Worm (Caenorhabditis elegans) whole organism, L4 larva: ENCODE measurements around the gene C07A9.9.

Source experiments
- D1046.2 ChIP-seq: fragments of 200-800 bp; sonication (Bioruptor generic); IDR thresholded peaks from 2 replicates; pipeline ENCODE4 v1.3.6; 2022; ENCODE audit warnings: missing genetic modification characterization, missing compliant biosample characterization
- F10B5.3 ChIP-seq: sonication (generic microtip); optimal IDR thresholded peaks from 2 replicates; lab custom pipeline; 2016; ENCODE audit warnings: mild to moderate bottlenecking, missing genetic modification characterization, missing compliant biosample characterization
- Y105C5A.15 ChIP-seq: fragments of 200-800 bp; sonication (Bioruptor generic); IDR thresholded peaks from 2 replicates; pipeline ENCODE4 v1.3.6; 2022; ENCODE audit warnings: missing genetic modification characterization, missing compliant biosample characterization
- ZK337.2 ChIP-seq: fragments of 200-800 bp; sonication (Bioruptor generic); IDR thresholded peaks from 2 replicates; pipeline ENCODE4 v1.3.6; 2022; ENCODE audit warnings: missing genetic modification reagents, missing genetic modification characterization, missing compliant biosample characterization
- ZK546.5 ChIP-seq, 2 experiments: sonication (generic microtip); optimal IDR thresholded peaks; 2 replicates each; lab custom pipeline; 2017; ENCODE audit warnings: missing biosample characterization in 2 of 2, missing genetic modification characterization in 2 of 2
- aha-1 ChIP-seq: fragments of 150-350 bp; peaks from one replicate; lab custom pipeline; 2014; ENCODE audit warnings: missing biosample characterization, missing genetic modification characterization
- arid-1 ChIP-seq: fragments of 200-800 bp; sonication (Bioruptor generic); conservative IDR thresholded peaks from 2 replicates; pipeline ENCODE4 v1.3.6; 2022; ENCODE audit warnings: missing genetic modification reagents, missing genetic modification characterization, missing compliant biosample characterization
- ceh-20 ChIP-seq: fragments of 200-800 bp; sonication (Bioruptor generic); IDR thresholded peaks from 2 replicates; pipeline ENCODE4 v1.3.6; 2022; ENCODE audit warnings: missing genetic modification reagents, missing genetic modification characterization, missing compliant biosample characterization
- ces-1 ChIP-seq: fragments of 150-350 bp; sonication (generic microtip); optimal IDR thresholded peaks from 4 replicates; lab custom pipeline; 2014; ENCODE audit warnings: missing biosample characterization, missing genetic modification reagents, missing genetic modification characterization
- ctbp-1 ChIP-seq: fragments of 200-800 bp; sonication (Bioruptor generic); IDR thresholded peaks from 2 replicates; pipeline ENCODE4 v1.3.6; 2022; ENCODE audit warnings: missing genetic modification reagents, missing genetic modification characterization, missing compliant biosample characterization
- daf-16 ChIP-seq, 3 experiments: sonication (generic microtip); optimal IDR thresholded peaks; 2 replicates each; lab custom pipeline; 2016 to 2017; ENCODE audit warnings: missing genetic modification characterization in 3 of 3, missing genetic modification reagents in 3 of 3, mild to moderate bottlenecking in 2 of 3, missing compliant biosample characterization in 2 of 3, missing biosample characterization in 1 of 3, moderate library complexity in 1 of 3
- dmd-6 ChIP-seq: fragments of 200-800 bp; sonication (Bioruptor generic); IDR thresholded peaks from 2 replicates; pipeline ENCODE4 v1.3.6; 2022; ENCODE audit warnings: missing genetic modification reagents, missing genetic modification characterization, missing compliant biosample characterization
- egl-27 ChIP-seq: sonication (generic microtip); optimal IDR thresholded peaks from 3 replicates; lab custom pipeline; 2017; ENCODE audit warnings: missing biosample characterization, missing genetic modification reagents, missing genetic modification characterization
- fkh-10 ChIP-seq: fragments of 150-350 bp; optimal IDR thresholded peaks from 2 replicates; lab custom pipeline; 2014; ENCODE audit warnings: missing biosample characterization, missing genetic modification reagents, missing genetic modification characterization
- gei-8 ChIP-seq: fragments of 200-800 bp; sonication (Bioruptor generic); optimal IDR thresholded peaks from 2 replicates; lab custom pipeline; 2018; ENCODE audit warnings: mild to moderate bottlenecking, missing genetic modification characterization, missing compliant biosample characterization
- hlh-11 ChIP-seq: fragments of 200-800 bp; sonication (Bioruptor generic); optimal IDR thresholded peaks from 2 replicates; lab custom pipeline; 2018; ENCODE audit warnings: mild to moderate bottlenecking, missing genetic modification characterization, missing compliant biosample characterization
- hlh-30 ChIP-seq: sonication (generic microtip); optimal IDR thresholded peaks from 2 replicates; lab custom pipeline; 2017; ENCODE audit warnings: antibody characterized with exemption, mild to moderate bottlenecking, missing genetic modification characterization, missing compliant biosample characterization; ENCODE audit not compliant: insufficient read depth
- hmg-1.1 ChIP-seq: fragments of 200-800 bp; sonication (Bioruptor generic); IDR thresholded peaks from 2 replicates; pipeline ENCODE4 v1.3.6; 2022; ENCODE audit warnings: missing genetic modification reagents, missing genetic modification characterization, missing compliant biosample characterization
- lim-7 ChIP-seq: fragments of 200-800 bp; sonication (Bioruptor generic); IDR thresholded peaks from 2 replicates; pipeline ENCODE4 v1.3.6; 2022; ENCODE audit warnings: missing genetic modification characterization, missing compliant biosample characterization
- lin-15B ChIP-seq: fragments of 150-350 bp; sonication (generic microtip); optimal IDR thresholded peaks from 3 replicates; lab custom pipeline; 2014; ENCODE audit warnings: missing biosample characterization, missing genetic modification characterization
- lin-38 ChIP-seq: fragments of 200-800 bp; sonication (Bioruptor generic); IDR thresholded peaks from 2 replicates; pipeline ENCODE4 v1.3.6; 2022; ENCODE audit warnings: missing genetic modification reagents, missing genetic modification characterization, missing compliant biosample characterization
- lin-39 ChIP-seq: fragments of 150-350 bp; optimal IDR thresholded peaks from 2 replicates; lab custom pipeline; 2014; ENCODE audit warnings: missing biosample characterization, missing genetic modification reagents, missing genetic modification characterization
- lsy-2 ChIP-seq, 2 experiments: fragments of 150-350 bp in 1 of 2; sonication (generic microtip) in 1 of 2; optimal IDR thresholded peaks; 2 replicates each; lab custom pipeline; 2014 to 2017; ENCODE audit warnings: missing biosample characterization in 2 of 2, missing genetic modification characterization in 2 of 2
- madf-9 ChIP-seq: fragments of 200-800 bp; sonication (Bioruptor generic); conservative IDR thresholded peaks from 2 replicates; pipeline ENCODE4 v1.3.6; 2022; ENCODE audit warnings: missing genetic modification reagents, missing genetic modification characterization, missing compliant biosample characterization
- mep-1 ChIP-seq: fragments of 150-350 bp; sonication (generic microtip); optimal IDR thresholded peaks from 3 replicates; lab custom pipeline; 2014; ENCODE audit warnings: missing biosample characterization, missing genetic modification characterization
- nhr-10 ChIP-seq: fragments of 150-350 bp; optimal IDR thresholded peaks from 2 replicates; lab custom pipeline; 2014; ENCODE audit warnings: missing biosample characterization, missing genetic modification characterization
- nhr-28 ChIP-seq: fragments of 150-350 bp; optimal IDR thresholded peaks from 2 replicates; lab custom pipeline; 2014; ENCODE audit warnings: missing biosample characterization, missing genetic modification characterization
- pha-4 ChIP-seq, 2 experiments: fragments of 150-350 bp in 1 of 2; fragments of 200-800 bp in 1 of 2; sonication (Bioruptor generic) in 1 of 2; IDR thresholded peaks in 1 of 2; optimal IDR thresholded peaks in 1 of 2; 2 replicates each; pipeline versions ENCODE4 v1.3.6 to Lab custom; 2014 to 2022; ENCODE audit warnings: missing genetic modification characterization in 2 of 2, missing genetic modification reagents in 2 of 2, missing biosample characterization in 1 of 2, missing compliant biosample characterization in 1 of 2
- php-3 ChIP-seq: fragments of 200-800 bp; sonication (Bioruptor generic); IDR thresholded peaks from 2 replicates; pipeline ENCODE4 v1.3.6; 2022; ENCODE audit warnings: missing genetic modification reagents, missing genetic modification characterization, missing compliant biosample characterization
- pqm-1 ChIP-seq: sonication (generic microtip); optimal IDR thresholded peaks from 2 replicates; lab custom pipeline; 2017; ENCODE audit warnings: missing biosample characterization, missing genetic modification characterization
- snpc-1.2 ChIP-seq: fragments of 200-800 bp; sonication (Bioruptor generic); IDR thresholded peaks from 2 replicates; pipeline ENCODE4 v1.3.6; 2022; ENCODE audit warnings: missing genetic modification reagents, missing genetic modification characterization, missing compliant biosample characterization
- unc-62 ChIP-seq, 3 experiments: fragments of 150-350 bp in 1 of 3; sonication (generic microtip); optimal IDR thresholded peaks in 2 of 3; peaks in 1 of 3; 1 replicate in 1 of 3; 2 replicates in 2 of 3; lab custom pipeline; 2014 to 2017; ENCODE audit warnings: missing biosample characterization in 3 of 3, missing genetic modification characterization in 3 of 3, missing genetic modification reagents in 3 of 3, missing genotype in 1 of 3
- vab-7 ChIP-seq: fragments of 200-800 bp; sonication (Bioruptor generic); IDR thresholded peaks from 2 replicates; pipeline ENCODE4 v1.3.6; 2022; ENCODE audit warnings: missing genetic modification reagents, missing genetic modification characterization, missing compliant biosample characterization

The C07A9.9 gene

ce11 chrIII:9665490-9666179 lies 1.8 kb downstream of the C07A9.9 start (continued):
- TF ChIP-seq snpc-1.2 (GFP tag; lab: Robert Waterston, UW): no peak
- no peak for TF ChIP-seq lin-39 (tag; lab: Kevin White, UChicago)
- no peak for TF ChIP-seq ZK337.2
- TF ChIP-seq vab-7 (GFP tag; lab: Robert Waterston, UW): no peak
- no peak for TF ChIP-seq lin-15B (tag; lab: Kevin White, UChicago)
- no peak for TF ChIP-seq daf-16 (GFP tag; optimal IDR thresholded peaks at IDR 0.05; lab: Kevin White, UChicago)
- peak; percentile 66 for TF ChIP-seq daf-16 (tag; optimal IDR thresholded peaks at IDR 0.05; lab: Kevin White, UChicago)
- peak in 1 of 2 experiments; percentile 17 for TF ChIP-seq lsy-2 (tag; optimal IDR thresholded peaks at IDR 0.05; lab: Kevin White, UChicago)
- TF ChIP-seq lim-7: no peak
- TF ChIP-seq pha-4 (GFP tag; IDR thresholded peaks at IDR 0.05; lab: Robert Waterston, UW): peak; percentile 55; the same call in 1 of the 2 replicates
- no peak for TF ChIP-seq pha-4 (tag; optimal IDR thresholded peaks at IDR 0.05; lab: Kevin White, UChicago)
- TF ChIP-seq madf-9 (GFP tag; lab: Robert Waterston, UW): no peak
- TF ChIP-seq lin-38 (GFP tag; lab: Robert Waterston, UW): no peak
- TF ChIP-seq nhr-28 (tag; lab: Kevin White, UChicago): peak; percentile 46
- 0 out of 2 replicates have a peak, but pooled peaks have one; percentile 34 for TF ChIP-seq arid-1 (GFP tag; lab: Robert Waterston, UW)
- TF ChIP-seq egl-27 (tag; lab: Kevin White, UChicago): no peak
- TF ChIP-seq unc-62 (GFP tag; optimal IDR thresholded peaks at IDR 0.05 in 1 of 2; lab: Kevin White, UChicago): peak in 1 of 2 experiments; percentile 98
- TF ChIP-seq unc-62 (tag; optimal IDR thresholded peaks at IDR 0.05; lab: Kevin White, UChicago): no peak
- peak; percentile 88 for TF ChIP-seq dmd-6 (GFP tag; lab: Robert Waterston, UW)
- TF ChIP-seq fkh-10 (GFP tag; lab: Kevin White, UChicago): peak; percentile 68
- peak; percentile 94 for TF ChIP-seq aha-1 (tag; lab: Kevin White, UChicago)
- peak; percentile 17 for TF ChIP-seq hlh-30 (tag; lab: Kevin White, UChicago)
- peak; percentile 26 for TF ChIP-seq gei-8
- peak; percentile 45 for TF ChIP-seq hlh-11 (tag; lab: Kevin White, UChicago)
- peak; percentile 61 for TF ChIP-seq php-3 (GFP tag; lab: Robert Waterston, UW)
- peak; percentile 56 for TF ChIP-seq pqm-1 (tag; lab: Kevin White, UChicago)
- no peak for TF ChIP-seq ZK546.5 (tag; optimal IDR thresholded peaks at IDR 0.05; lab: Kevin White, UChicago)
- TF ChIP-seq D1046.2 (GFP tag; lab: Robert Waterston, UW): 0 out of 2 replicates have a peak, but pooled peaks have one; percentile 5

- TF ChIP-seq ces-1 (peak; percentile 66), ctbp-1 (GFP tag; lab: Robert Waterston, UW) (peak; percentile 86), gei-8 (peak; percentile 15), hlh-11 (tag; lab: Kevin White, UChicago) (peak; percentile 40), aha-1 (tag; lab: Kevin White, UChicago) (peak; percentile 54), nhr-10 (no peak), fkh-10 (GFP tag; lab: Kevin White, UChicago) (peak; percentile 73), lsy-2 (tag; optimal IDR thresholded peaks at IDR 0.05; lab: Kevin White, UChicago) (peak in 1 of 2 experiments; percentile 49), hlh-30 (tag; lab: Kevin White, UChicago) (peak; percentile 39), ceh-20 (GFP tag; lab: Robert Waterston, UW) (0 out of 2 replicates have a peak, but pooled peaks have one; percentile 31), F10B5.3 (no peak), mep-1 (peak; percentile 12), Y105C5A.15 (GFP tag; lab: Robert Waterston, UW) (no peak), hmg-1.1 (peak; percentile 19; the same call in 1 of the 2 replicates)
Observed at ce11 chrIII:9664484-9665221, 2.8 kb downstream of the C07A9.9 start.
